Worm (Caenorhabditis elegans) whole organism, L4 larva: ENCODE results near the gene F56D6.9.

Experiments
- F10B5.3 ChIP-seq: sonication (generic microtip); optimal IDR thresholded peaks from 2 replicates; lab custom pipeline; 2016; ENCODE audit warnings: mild to moderate bottlenecking, missing genetic modification characterization, missing compliant biosample characterization
- F44E2.7 ChIP-seq: fragments of 200-800 bp; sonication (Bioruptor generic); IDR thresholded peaks from 2 replicates; pipeline ENCODE4 v2.1.2; 2022; ENCODE audit warnings: missing genetic modification characterization, missing compliant biosample characterization
- F49E8.2 ChIP-seq: sonication (generic microtip); optimal IDR thresholded peaks from 2 replicates; lab custom pipeline; 2016; ENCODE audit warnings: missing compliant biosample characterization, mild to moderate bottlenecking, missing genetic modification characterization, borderline replicate concordance
- T26A8.4 ChIP-seq: fragments of 200-800 bp; sonication (Bioruptor generic); IDR thresholded peaks from 2 replicates; pipeline ENCODE4 v1.3.6; 2022; ENCODE audit warnings: missing genetic modification characterization, missing compliant biosample characterization
- Y75B8A.6 ChIP-seq: fragments of 200-800 bp; sonication (Bioruptor generic); IDR thresholded peaks from 2 replicates; pipeline ENCODE4 v1.3.6; 2022; ENCODE audit warnings: missing genetic modification reagents, missing genetic modification characterization, missing compliant biosample characterization
- aha-1 ChIP-seq: fragments of 150-350 bp; peaks from one replicate; lab custom pipeline; 2014; ENCODE audit warnings: missing biosample characterization, missing genetic modification characterization
- ama-1 ChIP-seq: fragments of 150-350 bp; optimal IDR thresholded peaks from 2 replicates; lab custom pipeline; 2014; ENCODE audit warnings: inconsistent platforms, mixed read lengths
- ceh-32 ChIP-seq: sonication (generic microtip); optimal IDR thresholded peaks from 2 replicates; lab custom pipeline; 2016; ENCODE audit warnings: mild to moderate bottlenecking, missing genetic modification characterization, missing compliant biosample characterization; ENCODE audit not compliant: poor library complexity
- ceh-62 ChIP-seq: sonication (generic microtip); optimal IDR thresholded peaks from 2 replicates; lab custom pipeline; 2017; ENCODE audit warnings: missing biosample characterization, missing genetic modification characterization
- daf-16 ChIP-seq, 3 experiments: sonication (generic microtip); optimal IDR thresholded peaks; 2 replicates each; lab custom pipeline; 2016 to 2017; ENCODE audit warnings: missing genetic modification characterization in 3 of 3, missing genetic modification reagents in 3 of 3, mild to moderate bottlenecking in 2 of 3, missing compliant biosample characterization in 2 of 3, missing biosample characterization in 1 of 3, moderate library complexity in 1 of 3
- dmd-6 ChIP-seq: fragments of 200-800 bp; sonication (Bioruptor generic); IDR thresholded peaks from 2 replicates; pipeline ENCODE4 v1.3.6; 2022; ENCODE audit warnings: missing genetic modification reagents, missing genetic modification characterization, missing compliant biosample characterization
- dmd-8 ChIP-seq: fragments of 200-800 bp; sonication (Bioruptor generic); IDR thresholded peaks from 2 replicates; pipeline ENCODE4 v1.3.6; 2022; ENCODE audit warnings: missing genetic modification characterization, missing compliant biosample characterization
- dve-1 ChIP-seq: sonication (generic microtip); optimal IDR thresholded peaks from 2 replicates; lab custom pipeline; 2017; ENCODE audit warnings: antibody characterized with exemption, mild to moderate bottlenecking, missing genetic modification characterization, missing compliant biosample characterization; ENCODE audit not compliant: insufficient read depth
- fos-1 ChIP-seq: fragments of 150-350 bp; optimal IDR thresholded peaks from 2 replicates; lab custom pipeline; 2014; ENCODE audit warnings: missing biosample characterization, missing genetic modification characterization
- hlh-30 ChIP-seq: sonication (generic microtip); optimal IDR thresholded peaks from 2 replicates; lab custom pipeline; 2017; ENCODE audit warnings: antibody characterized with exemption, mild to moderate bottlenecking, missing genetic modification characterization, missing compliant biosample characterization; ENCODE audit not compliant: insufficient read depth
- lin-13 ChIP-seq: fragments of 150-350 bp; optimal IDR thresholded peaks from 2 replicates; lab custom pipeline; 2014; ENCODE audit warnings: missing biosample characterization, missing genetic modification reagents, missing genetic modification characterization
- lin-39 ChIP-seq: fragments of 150-350 bp; optimal IDR thresholded peaks from 2 replicates; lab custom pipeline; 2014; ENCODE audit warnings: missing biosample characterization, missing genetic modification reagents, missing genetic modification characterization
- lir-3 ChIP-seq: sonication (generic microtip); optimal IDR thresholded peaks from 2 replicates; lab custom pipeline; 2016; ENCODE audit warnings: mild to moderate bottlenecking, missing genetic modification characterization, missing compliant biosample characterization
- mxl-3 ChIP-seq: fragments of 200-800 bp; sonication (Bioruptor generic); optimal IDR thresholded peaks from 2 replicates; lab custom pipeline; 2018; ENCODE audit warnings: mild to moderate bottlenecking, missing genetic modification characterization, missing compliant biosample characterization
- nhr-102 ChIP-seq: sonication (generic microtip); optimal IDR thresholded peaks from 2 replicates; lab custom pipeline; 2016; ENCODE audit warnings: mild to moderate bottlenecking, missing genetic modification characterization, moderate library complexity, missing compliant biosample characterization
- nhr-111 ChIP-seq: fragments of 200-800 bp; sonication (Bioruptor generic); optimal IDR thresholded peaks from 2 replicates; lab custom pipeline; 2018; ENCODE audit warnings: mild to moderate bottlenecking, missing genetic modification characterization, missing compliant biosample characterization
- nhr-237 ChIP-seq: sonication (generic microtip); optimal IDR thresholded peaks from 2 replicates; lab custom pipeline; 2017; ENCODE audit warnings: missing biosample characterization, missing genetic modification characterization
- nhr-6 ChIP-seq: fragments of 150-350 bp; optimal IDR thresholded peaks from 2 replicates; lab custom pipeline; 2014; ENCODE audit warnings: missing biosample characterization, missing genetic modification characterization
- php-3 ChIP-seq: fragments of 200-800 bp; sonication (Bioruptor generic); IDR thresholded peaks from 2 replicates; pipeline ENCODE4 v1.3.6; 2022; ENCODE audit warnings: missing genetic modification reagents, missing genetic modification characterization, missing compliant biosample characterization
- rbr-2 ChIP-seq: sonication (generic microtip); optimal IDR thresholded peaks from 2 replicates; lab custom pipeline; 2016; ENCODE audit warnings: missing genotype, missing genetic modification characterization, missing compliant biosample characterization
- set-16 ChIP-seq: fragments of 200-800 bp; sonication (Bioruptor generic); IDR thresholded peaks from 2 replicates; pipeline ENCODE4 v1.3.6; 2022; ENCODE audit warnings: missing genetic modification reagents, missing genetic modification characterization, missing compliant biosample characterization
- skn-1 ChIP-seq: fragments of 150-350 bp; optimal IDR thresholded peaks from 2 replicates; lab custom pipeline; 2014; ENCODE audit warnings: missing biosample characterization, missing genetic modification characterization
- unc-62 ChIP-seq, 3 experiments: fragments of 150-350 bp in 1 of 3; sonication (generic microtip); optimal IDR thresholded peaks in 2 of 3; peaks in 1 of 3; 1 replicate in 1 of 3; 2 replicates in 2 of 3; lab custom pipeline; 2014 to 2017; ENCODE audit warnings: missing biosample characterization in 3 of 3, missing genetic modification characterization in 3 of 3, missing genetic modification reagents in 3 of 3, missing genotype in 1 of 3
- zag-1 ChIP-seq: fragments of 150-350 bp; optimal IDR thresholded peaks from 2 replicates; lab custom pipeline; 2014; ENCODE audit warnings: missing biosample characterization, missing genetic modification characterization
- zfp-2 ChIP-seq: sonication (generic microtip); optimal IDR thresholded peaks from 2 replicates; lab custom pipeline; 2016; ENCODE audit warnings: mild to moderate bottlenecking, missing genetic modification characterization, missing compliant biosample characterization
- zfp-3 ChIP-seq: fragments of 200-800 bp; sonication (Bioruptor generic); conservative IDR thresholded peaks from 2 replicates; pipeline ENCODE4 v1.3.6; 2022; ENCODE audit warnings: missing genetic modification reagents, missing genetic modification characterization, missing compliant biosample characterization
- zip-11 ChIP-seq: fragments of 200-800 bp; sonication (Bioruptor generic); IDR thresholded peaks from 2 replicates; pipeline ENCODE4 v1.3.6; 2022; ENCODE audit warnings: missing genetic modification characterization, missing compliant biosample characterization
- ztf-7 ChIP-seq: fragments of 150-350 bp; optimal IDR thresholded peaks from 2 replicates; lab custom pipeline; 2014; ENCODE audit warnings: missing biosample characterization, missing genetic modification characterization

Gene F56D6.9

DNA sequence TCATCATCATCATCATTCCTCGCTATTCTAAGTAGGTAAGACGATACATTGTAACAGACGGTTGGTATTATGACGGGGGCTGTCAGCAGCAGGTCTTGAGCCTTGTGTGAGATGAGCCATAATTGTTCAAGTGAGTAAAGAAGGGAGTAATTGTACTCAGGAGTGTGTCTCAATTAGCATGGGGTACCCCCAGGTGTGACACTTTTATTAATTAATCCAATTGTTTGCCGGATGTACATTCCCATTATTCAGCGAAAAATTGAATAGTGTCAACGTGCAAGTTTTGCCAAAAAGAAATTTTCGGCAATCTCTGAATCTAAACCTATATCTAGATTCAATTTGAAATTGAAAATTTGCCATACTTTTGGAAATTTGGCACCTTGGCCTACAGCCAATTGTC, 43.1 kb upstream of the F56D6.9 start:
- TF ChIP-seq rbr-2 (tag; lab: Kevin White, UChicago) (no peak), nhr-102 (tag; lab: Kevin White, UChicago) (no peak), lir-3 (tag; lab: Kevin White, UChicago) (no peak), ama-1 (lab: Kevin White, UChicago) (no peak), lin-39 (tag; lab: Kevin White, UChicago) (no peak), nhr-111 (GFP tag; lab: Kevin White, UChicago) (no peak), dmd-6 (GFP tag; lab: Robert Waterston, UW) (no peak), ceh-62 (no peak), F44E2.7 (GFP tag; lab: Robert Waterston, UW) (no peak), aha-1 (tag; lab: Kevin White, UChicago) (no peak), hlh-30 (tag; lab: Kevin White, UChicago) (no peak), Y75B8A.6 (GFP tag; lab: Robert Waterston, UW) (no peak), nhr-237 (tag; lab: Kevin White, UChicago) (no peak), T26A8.4 (GFP tag; lab: Robert Waterston, UW) (no peak), skn-1 (no peak), F10B5.3 (tag; lab: Kevin White, UChicago) (no peak), mxl-3 (no peak), zfp-2 (tag; lab: Kevin White, UChicago) (no peak), dve-1 (tag; lab: Kevin White, UChicago) (no peak)

DNA sequence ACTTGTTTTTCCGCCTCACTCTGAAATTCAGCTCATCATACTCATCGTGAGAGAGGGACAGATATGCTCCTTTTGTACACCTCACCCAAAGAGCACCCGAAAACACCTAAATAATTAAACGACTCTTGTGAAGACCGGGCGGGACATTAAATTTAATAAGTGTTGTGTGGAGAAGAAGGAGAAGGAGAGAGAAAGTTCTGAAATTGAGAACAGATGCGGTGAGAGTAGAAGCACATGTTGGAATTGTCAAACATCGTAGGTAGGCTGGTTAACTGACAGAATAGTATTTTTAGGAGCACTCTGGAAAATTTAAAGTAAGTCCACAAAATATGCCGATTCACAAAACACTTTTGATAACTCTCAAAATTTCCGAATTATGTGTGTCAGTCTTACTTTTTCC, 38.6 kb upstream of the F56D6.9 start:
- TF ChIP-seq F44E2.7 (GFP tag; lab: Robert Waterston, UW) (no peak), ztf-7 (no peak), zip-11 (no peak), zfp-3 (GFP tag; lab: Robert Waterston, UW) (no peak), F49E8.2 (tag; lab: Kevin White, UChicago) (no peak), nhr-102 (tag; lab: Kevin White, UChicago) (no peak), zfp-2 (tag; lab: Kevin White, UChicago) (no peak), dve-1 (tag; lab: Kevin White, UChicago) (no peak), ceh-32 (no peak)

DNA sequence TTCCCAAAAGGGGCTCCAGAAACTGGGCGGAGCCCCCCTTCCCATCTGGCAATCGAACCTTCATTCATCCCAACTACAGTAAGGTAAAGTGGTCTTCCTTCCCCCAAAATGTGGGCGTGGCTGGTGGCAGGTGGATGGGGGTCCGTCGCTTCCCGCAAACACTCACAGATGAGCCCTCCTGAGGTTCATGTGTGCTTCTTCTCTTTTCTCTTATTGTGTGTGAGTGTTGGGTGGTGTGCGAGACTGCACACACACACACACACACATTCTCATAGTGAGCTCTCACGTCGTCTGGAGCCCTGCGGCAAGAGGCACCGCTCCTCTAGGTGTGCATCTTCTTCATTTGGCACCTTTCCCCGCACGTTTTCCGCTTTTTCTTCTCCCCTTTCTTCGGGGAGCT, 37.5 kb upstream of the F56D6.9 start:
- TF ChIP-seq zag-1 (tag; lab: Kevin White, UChicago) = no peak
- no peak for TF ChIP-seq dmd-8 (GFP tag; lab: Robert Waterston, UW)
- peak; percentile 88 for TF ChIP-seq aha-1 (tag; lab: Kevin White, UChicago)
- peak; percentile 51 for TF ChIP-seq set-16 (GFP tag; lab: Robert Waterston, UW)
- peak in 1 of 2 experiments; percentile 61 for TF ChIP-seq unc-62 (GFP tag; optimal IDR thresholded peaks at IDR 0.05 in 1 of 2; lab: Kevin White, UChicago)
- no peak for TF ChIP-seq unc-62 (tag; optimal IDR thresholded peaks at IDR 0.05; lab: Kevin White, UChicago)
- no peak for TF ChIP-seq daf-16 (GFP tag; optimal IDR thresholded peaks at IDR 0.05; lab: Kevin White, UChicago)
- TF ChIP-seq daf-16 (tag; optimal IDR thresholded peaks at IDR 0.05; lab: Kevin White, UChicago) = no peak
- no peak for TF ChIP-seq nhr-6 (tag; lab: Kevin White, UChicago)

DNA sequence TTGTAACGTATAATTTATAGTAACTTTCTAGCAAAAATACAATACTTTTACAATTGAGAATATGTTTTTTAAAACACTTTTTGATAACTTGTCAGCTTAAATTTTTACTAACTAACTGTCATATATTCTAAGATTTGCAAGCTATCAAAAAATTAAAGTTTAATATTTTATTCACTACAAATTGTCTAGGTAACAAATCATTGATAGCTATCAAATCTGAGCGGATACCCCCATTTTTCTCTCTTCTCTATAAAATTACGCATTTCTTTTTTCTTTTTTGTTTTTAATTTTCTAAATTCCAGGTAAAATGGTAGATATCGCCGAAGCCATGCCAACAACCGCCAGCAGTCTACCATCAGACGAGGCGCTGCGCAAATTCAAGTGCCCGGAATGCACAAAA, 36.6 kb upstream of the F56D6.9 start, which contains the start of gene zag-1:
Gene zag-1, plus strand, starts transcription at position 301 of the 400 bp plus-strand sequence.
- TF ChIP-seq zip-11 = no peak
- TF ChIP-seq fos-1 (tag; lab: Kevin White, UChicago) = peak; percentile 61
- TF ChIP-seq zfp-2 (tag; lab: Kevin White, UChicago) = no peak
- TF ChIP-seq php-3 (GFP tag; lab: Robert Waterston, UW) = no peak

DNA sequence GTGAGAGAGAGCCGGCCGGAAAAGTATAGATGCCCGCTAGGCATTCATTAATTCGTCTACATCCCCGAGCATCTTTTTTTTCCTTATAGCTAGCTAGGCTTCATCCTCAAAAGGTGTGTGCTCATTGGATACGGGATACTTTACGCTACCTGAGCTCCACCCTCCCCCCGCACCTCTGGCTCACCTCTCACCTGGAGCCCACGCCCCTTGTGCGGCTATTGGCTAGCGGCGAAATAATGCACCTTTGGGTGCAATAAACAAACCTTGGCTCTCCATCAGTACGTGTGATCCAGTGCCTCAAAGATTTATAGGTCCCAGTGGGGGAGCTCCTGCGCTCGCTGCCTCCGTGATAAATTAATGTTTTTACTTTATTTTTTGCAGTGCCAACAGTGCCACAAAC, 35.9 kb upstream of the F56D6.9 start:
- TF ChIP-seq lin-13 (GFP tag; lab: Kevin White, UChicago) = no peak
- TF ChIP-seq set-16 (GFP tag; lab: Robert Waterston, UW) = peak; percentile 25; the same call in 1 of the 2 replicates
